Worm (Caenorhabditis elegans) whole organism, young adult: Measurements from ENCODE around the gene B0252.3.

ENCODE experiments used
- B0035.1 ChIP-seq: sonication (generic microtip); optimal IDR thresholded peaks from 2 replicates; lab custom pipeline; 2016; ENCODE audit warnings: missing genetic modification characterization, mild to moderate bottlenecking, missing compliant biosample characterization, missing genotype, missing genetic modification reagents
- B0336.3 ChIP-seq: fragments of 200-800 bp; sonication (Bioruptor generic); IDR thresholded peaks from 2 replicates; pipeline ENCODE4 v1.3.6; 2022; ENCODE audit warnings: missing genetic modification characterization, missing compliant biosample characterization
- D2030.7 ChIP-seq: fragments of 200-800 bp; sonication (Bioruptor generic); IDR thresholded peaks from 2 replicates; pipeline ENCODE4 v1.3.6; 2022; ENCODE audit warnings: missing genetic modification reagents, missing genetic modification characterization, missing compliant biosample characterization
- F22D6.2 ChIP-seq: sonication (generic microtip); optimal IDR thresholded peaks from 2 replicates; lab custom pipeline; 2016; ENCODE audit warnings: mild to moderate bottlenecking, missing genetic modification characterization, missing compliant biosample characterization
- F23B12.7 ChIP-seq: sonication (generic microtip); optimal IDR thresholded peaks from 2 replicates; lab custom pipeline; 2017; ENCODE audit warnings: missing genetic modification characterization, mild to moderate bottlenecking, missing compliant biosample characterization, antibody characterized with exemption, moderate library complexity; ENCODE audit not compliant: insufficient read depth
- F33H1.4 ChIP-seq: fragments of 200-800 bp; sonication (Bioruptor generic); IDR thresholded peaks from 2 replicates; pipeline ENCODE4 v1.3.6; 2022; ENCODE audit warnings: missing genetic modification reagents, missing genetic modification characterization, missing compliant biosample characterization
- F52B5.7 ChIP-seq: sonication (generic microtip); optimal IDR thresholded peaks from 2 replicates; lab custom pipeline; 2016; ENCODE audit warnings: mild to moderate bottlenecking, missing genetic modification characterization, missing compliant biosample characterization
- T07F8.4 ChIP-seq: sonication (generic microtip); optimal IDR thresholded peaks from 2 replicates; lab custom pipeline; 2016; ENCODE audit warnings: mild to moderate bottlenecking, missing genetic modification characterization, moderate library complexity, missing compliant biosample characterization
- Y53F4B.3 ChIP-seq: fragments of 200-800 bp; sonication (Bioruptor generic); IDR thresholded peaks from 2 replicates; pipeline ENCODE4 v1.3.6; 2022; ENCODE audit warnings: missing genetic modification reagents, missing genetic modification characterization, missing compliant biosample characterization
- ama-1 ChIP-seq, 3 experiments: fragments of 150-350 bp in 1 of 3; sonication (generic microtip) in 2 of 3; optimal IDR thresholded peaks; 2 replicates each; lab custom pipeline; 2014 to 2018; ENCODE audit warnings: missing biosample characterization in 2 of 3, missing genetic modification characterization in 2 of 3, missing genetic modification reagents in 2 of 3
- aptf-3 ChIP-seq: fragments of 200-800 bp; sonication (Bioruptor generic); IDR thresholded peaks from 2 replicates; pipeline ENCODE4 v1.3.6; 2022; ENCODE audit warnings: missing genetic modification characterization, missing compliant biosample characterization
- atf-7 ChIP-seq: sonication (generic microtip); optimal IDR thresholded peaks from 2 replicates; lab custom pipeline; 2017; ENCODE audit warnings: mild to moderate bottlenecking, missing genetic modification characterization, missing compliant biosample characterization
- athp-1 ChIP-seq: sonication (generic microtip); optimal IDR thresholded peaks from 2 replicates; lab custom pipeline; 2017; ENCODE audit warnings: mild to moderate bottlenecking, missing genetic modification characterization, missing compliant biosample characterization
- attf-6 ChIP-seq: fragments of 200-800 bp; sonication (Bioruptor generic); IDR thresholded peaks from 2 replicates; pipeline ENCODE4 v1.3.6; 2022; ENCODE audit warnings: missing genetic modification reagents, missing genetic modification characterization, missing compliant biosample characterization
- cebp-1 ChIP-seq, 2 experiments: fragments of 200-800 bp in 1 of 2; sonication (Bioruptor generic) in 1 of 2; sonication (generic microtip) in 1 of 2; IDR thresholded peaks in 1 of 2; optimal IDR thresholded peaks in 1 of 2; 2 replicates each; pipeline versions ENCODE4 v1.3.6 to Lab custom; 2017 to 2022; ENCODE audit warnings: missing compliant biosample characterization in 2 of 2, missing genetic modification characterization in 2 of 2, mild to moderate bottlenecking in 1 of 2, missing genetic modification reagents in 1 of 2, moderate library complexity in 1 of 2
- ceh-40 ChIP-seq: fragments of 200-800 bp; sonication (Bioruptor generic); IDR thresholded peaks from 2 replicates; pipeline ENCODE4 v1.3.6; 2022; ENCODE audit warnings: missing genetic modification characterization, missing compliant biosample characterization
- die-1 ChIP-seq: sonication (generic microtip); optimal IDR thresholded peaks from 2 replicates; lab custom pipeline; 2016; ENCODE audit warnings: missing genotype, mild to moderate bottlenecking, missing genetic modification characterization, missing compliant biosample characterization
- dpl-1 ChIP-seq: fragments of 150-350 bp; optimal IDR thresholded peaks from 2 replicates; lab custom pipeline; 2014; ENCODE audit warnings: missing biosample characterization, missing genetic modification reagents, missing genetic modification characterization
- efl-1 ChIP-seq: fragments of 150-350 bp; optimal IDR thresholded peaks from 2 replicates; lab custom pipeline; 2014; ENCODE audit warnings: missing biosample characterization, missing genetic modification reagents, missing genetic modification characterization
- fkh-3 ChIP-seq: sonication (generic microtip); optimal IDR thresholded peaks from 2 replicates; lab custom pipeline; 2016; ENCODE audit warnings: mild to moderate bottlenecking, missing genetic modification characterization, missing compliant biosample characterization
- him-1 ChIP-seq: sonication (generic microtip); optimal IDR thresholded peaks from 2 replicates; lab custom pipeline; 2016; ENCODE audit warnings: missing genotype, missing genetic modification reagents, missing genetic modification characterization, missing compliant biosample characterization
- hmg-20 ChIP-seq: fragments of 200-800 bp; sonication (Bioruptor generic); IDR thresholded peaks from 2 replicates; pipeline ENCODE4 v1.3.6; 2022; ENCODE audit warnings: missing genetic modification reagents, missing genetic modification characterization, missing compliant biosample characterization
- hrde-1 ChIP-seq: sonication (generic microtip); optimal IDR thresholded peaks from 2 replicates; lab custom pipeline; 2016; ENCODE audit warnings: missing genetic modification characterization, mild to moderate bottlenecking, missing compliant biosample characterization, moderate library complexity, missing genotype, missing genetic modification reagents, borderline replicate concordance
- lin-26 ChIP-seq: fragments of 200-800 bp; sonication (Bioruptor generic); IDR thresholded peaks from 2 replicates; pipeline ENCODE4 v1.3.6; 2022; ENCODE audit warnings: missing genetic modification reagents, missing genetic modification characterization, missing compliant biosample characterization
- lir-1 ChIP-seq: fragments of 200-800 bp; sonication (Bioruptor generic); conservative IDR thresholded peaks from 2 replicates; pipeline ENCODE4 v1.3.6; 2022; ENCODE audit warnings: missing genetic modification reagents, missing genetic modification characterization, missing compliant biosample characterization
- lsl-1 ChIP-seq: fragments of 200-800 bp; sonication (Bioruptor generic); optimal IDR thresholded peaks from 2 replicates; lab custom pipeline; 2018; ENCODE audit warnings: mild to moderate bottlenecking, missing genetic modification characterization, moderate library complexity, missing compliant biosample characterization
- madf-10 ChIP-seq: sonication (generic microtip); optimal IDR thresholded peaks from 2 replicates; lab custom pipeline; 2016; ENCODE audit warnings: mild to moderate bottlenecking, missing genetic modification characterization, missing compliant biosample characterization
- madf-6 ChIP-seq: fragments of 200-800 bp; sonication (Bioruptor generic); IDR thresholded peaks from 2 replicates; pipeline ENCODE4 v1.3.6; 2022; ENCODE audit warnings: missing genetic modification reagents, missing genetic modification characterization, missing compliant biosample characterization
- madf-8 ChIP-seq: fragments of 200-800 bp; sonication (Bioruptor generic); conservative IDR thresholded peaks from 2 replicates; pipeline ENCODE4 v1.3.6; 2022; ENCODE audit warnings: missing genetic modification reagents, missing genetic modification characterization, missing compliant biosample characterization
- mel-28 ChIP-seq: sonication (generic microtip); optimal IDR thresholded peaks from 2 replicates; lab custom pipeline; 2016; ENCODE audit warnings: borderline replicate concordance, mild to moderate bottlenecking, missing genetic modification characterization, missing compliant biosample characterization
- nfya-2 ChIP-seq: fragments of 200-800 bp; sonication (Bioruptor generic); IDR thresholded peaks from 2 replicates; pipeline ENCODE4 v1.3.6; 2022; ENCODE audit warnings: missing genetic modification reagents, missing genetic modification characterization, missing compliant biosample characterization
- nhr-179 ChIP-seq: sonication (generic microtip); optimal IDR thresholded peaks from 2 replicates; lab custom pipeline; 2016; ENCODE audit warnings: mild to moderate bottlenecking, missing genetic modification characterization, missing compliant biosample characterization
- nhr-27 ChIP-seq: fragments of 200-800 bp; sonication (Bioruptor generic); optimal IDR thresholded peaks from 2 replicates; lab custom pipeline; 2018; ENCODE audit warnings: mild to moderate bottlenecking, missing genetic modification characterization, moderate library complexity, missing compliant biosample characterization
- nhr-80 ChIP-seq: sonication (generic microtip); optimal IDR thresholded peaks from 2 replicates; lab custom pipeline; 2016; ENCODE audit warnings: missing genetic modification characterization, missing compliant biosample characterization
- snpc-4 ChIP-seq, 5 experiments: fragments of 150-350 bp in 1 of 5; sonication (generic microtip) in 4 of 5; optimal IDR thresholded peaks; 2 replicates each; lab custom pipeline; 2014 to 2018; ENCODE audit warnings: missing genetic modification characterization in 5 of 5, missing biosample characterization in 3 of 5, antibody characterized with exemption in 2 of 5, mild to moderate bottlenecking in 2 of 5, missing compliant biosample characterization in 2 of 5, missing genotype in 2 of 5, moderate library complexity in 2 of 5, missing genetic modification reagents in 1 of 5
- zim-3 ChIP-seq: sonication (generic microtip); optimal IDR thresholded peaks from 2 replicates; lab custom pipeline; 2017; ENCODE audit warnings: mild to moderate bottlenecking, missing genetic modification characterization, moderate library complexity, missing compliant biosample characterization
- ztf-28 ChIP-seq: fragments of 200-800 bp; sonication (Bioruptor generic); IDR thresholded peaks from 2 replicates; pipeline ENCODE4 v1.3.6; 2022; ENCODE audit warnings: missing genetic modification reagents, missing genetic modification characterization, missing compliant biosample characterization

B0252.3 gene

DNA sequence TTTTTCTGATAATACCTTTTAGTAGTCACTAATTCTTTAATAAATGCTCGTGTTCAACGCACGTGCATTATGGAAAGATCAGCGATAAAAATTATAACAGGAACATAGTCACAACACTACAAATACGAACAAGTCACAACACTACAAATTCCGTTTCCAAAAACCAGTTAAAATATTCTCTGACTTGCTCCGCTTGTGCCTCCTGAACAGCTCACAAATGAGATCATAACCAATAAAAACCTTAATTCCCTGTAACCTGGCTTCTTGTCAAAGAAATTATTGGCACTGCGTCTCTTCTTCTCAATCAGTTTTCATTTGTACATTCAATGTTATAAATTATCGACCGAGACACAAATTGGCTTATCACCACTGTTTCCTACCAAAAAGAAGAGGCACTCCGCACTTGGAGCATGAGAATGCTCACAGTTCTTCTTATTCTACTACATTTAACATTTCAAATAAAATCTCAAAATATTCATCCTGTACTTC is 11.8 kb upstream of the B0252.3 start, which contains the start of gene B0252.1:
TSS of gene B0252.1 (plus strand) at position 318 of the 489 bp plus-strand sequence.
- TF ChIP-seq D2030.7 (GFP tag; lab: Robert Waterston, UW) = no peak
- peak; percentile 77 for TF ChIP-seq nhr-80 (tag; lab: Kevin White, UChicago)

DNA sequence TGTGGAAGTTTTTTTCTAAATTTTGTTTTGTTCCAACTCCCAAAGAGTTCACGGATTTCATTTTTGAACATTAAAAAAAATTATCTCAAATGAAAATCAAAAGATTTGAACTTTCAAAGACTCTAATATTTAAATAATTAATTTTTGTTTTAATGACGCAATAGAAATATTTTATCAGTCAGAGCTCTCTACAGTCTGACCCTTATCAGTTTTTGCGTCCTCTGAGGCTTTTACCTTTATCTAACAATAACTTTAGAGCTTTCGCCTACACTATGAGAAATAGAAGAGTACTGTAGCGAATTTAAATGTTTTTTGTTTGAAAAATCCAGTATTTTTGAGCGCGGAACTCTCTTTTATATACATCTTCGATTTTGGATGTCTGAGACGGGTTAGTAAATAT is 11.3 kb upstream of the B0252.3 start, which contains the start of gene B0252.5:
TSS of gene B0252.5 (minus strand) at position 17 of the 400 bp plus-strand sequence.
- no peak for TF ChIP-seq T07F8.4 (tag; lab: Kevin White, UChicago)

DNA sequence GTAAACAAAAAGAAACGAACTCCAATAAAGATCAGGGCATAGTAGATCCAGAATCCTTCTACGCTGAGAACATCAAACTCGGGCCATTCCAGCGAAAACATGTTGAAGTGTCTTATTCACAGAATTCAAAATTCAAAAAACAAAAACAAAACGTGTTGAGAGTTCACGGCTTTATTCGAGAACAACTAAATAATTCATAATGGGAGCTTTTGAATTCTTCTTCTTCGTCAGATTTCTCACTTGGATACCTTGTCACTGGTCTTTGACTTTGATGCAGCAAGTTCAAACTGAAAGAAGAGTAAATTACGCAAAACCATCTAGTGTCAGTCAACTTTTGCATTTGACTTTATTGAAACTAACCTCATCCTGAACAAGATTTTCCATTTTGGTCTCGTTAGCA is 10.2 kb upstream of the B0252.3 start, which contains the start of gene B0252.11:
TSS of gene B0252.11 (minus strand) at position 101 of the 400 bp plus-strand sequence.
- TF ChIP-seq ztf-28 (GFP tag; lab: Robert Waterston, UW) = no peak
- no peak for TF ChIP-seq F23B12.7 (tag; lab: Kevin White, UChicago)
- TF ChIP-seq hmg-20 = no peak
- TF ChIP-seq him-1 (tag; lab: Kevin White, UChicago) = no peak
- no peak for TF ChIP-seq die-1
- TF ChIP-seq nhr-80 (tag; lab: Kevin White, UChicago) = no peak
- no peak for TF ChIP-seq nhr-179 (tag; lab: Kevin White, UChicago)
- TF ChIP-seq snpc-4 (GFP tag; optimal IDR thresholded peaks at IDR 0.05; lab: Kevin White, UChicago) = no peak
- TF ChIP-seq snpc-4 (tag; optimal IDR thresholded peaks at IDR 0.05; lab: Kevin White, UChicago) = no peak
- TF ChIP-seq lsl-1 (GFP tag; lab: Kevin White, UChicago) = no peak
- no peak for TF ChIP-seq lin-26 (GFP tag; lab: Robert Waterston, UW)
- TF ChIP-seq F22D6.2 (tag; lab: Kevin White, UChicago) = no peak
- TF ChIP-seq aptf-3 = no peak
- TF ChIP-seq ama-1 (optimal IDR thresholded peaks at IDR 0.05; lab: Kevin White, UChicago) = no peak
- TF ChIP-seq ama-1 (GFP tag; optimal IDR thresholded peaks at IDR 0.05; lab: Kevin White, UChicago) = no peak
- TF ChIP-seq efl-1 = no peak
- TF ChIP-seq fkh-3 = no peak
- TF ChIP-seq ceh-40 = no peak
- no peak for TF ChIP-seq lir-1 (GFP tag; lab: Robert Waterston, UW)
- no peak for TF ChIP-seq cebp-1 (GFP tag; IDR thresholded peaks at IDR 0.05; lab: Robert Waterston, UW)
- TF ChIP-seq cebp-1 (tag; optimal IDR thresholded peaks at IDR 0.05; lab: Kevin White, UChicago) = no peak
- no peak for TF ChIP-seq B0336.3 (GFP tag; lab: Robert Waterston, UW)
- TF ChIP-seq D2030.7 (GFP tag; lab: Robert Waterston, UW) = no peak
- TF ChIP-seq, all 124 proteins: peak for 0

DNA sequence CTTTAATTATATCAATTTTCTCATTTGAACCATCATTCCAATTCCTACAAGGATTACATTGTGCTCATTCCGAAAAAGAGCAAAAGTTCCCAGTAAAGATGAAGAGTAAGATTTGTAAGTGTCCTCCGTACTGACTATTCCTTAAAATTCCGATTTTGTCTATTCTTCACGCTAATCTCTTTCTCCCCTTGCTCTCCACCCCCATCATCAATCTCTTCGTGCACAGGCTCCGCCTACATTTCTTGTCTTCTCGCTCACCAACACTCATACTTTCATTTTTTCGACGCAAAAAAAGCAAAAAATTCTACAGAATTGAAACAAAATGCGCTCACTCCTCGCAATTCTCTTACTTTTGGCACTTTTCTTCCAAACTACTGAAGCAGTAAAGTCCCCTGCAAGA is 8.3 kb upstream of the B0252.3 start, which contains the start of gene B0252.8:
TSS of gene B0252.8 (plus strand) at position 292 of the 400 bp plus-strand sequence.
- TF ChIP-seq nfya-2 (GFP tag; lab: Robert Waterston, UW) (no peak), nhr-27 (tag; lab: Kevin White, UChicago) (no peak), him-1 (tag; lab: Kevin White, UChicago) (no peak), madf-8 (no peak), madf-10 (no peak), B0035.1 (no peak), athp-1 (tag; lab: Kevin White, UChicago) (no peak), hrde-1 (no peak), F33H1.4 (GFP tag; lab: Robert Waterston, UW) (no peak), attf-6 (GFP tag; lab: Robert Waterston, UW) (no peak), dpl-1 (GFP tag; lab: Kevin White, UChicago) (no peak), atf-7 (tag; lab: Kevin White, UChicago) (no peak), zim-3 (no peak), mel-28 (no peak), F52B5.7 (no peak), madf-6 (GFP tag; lab: Robert Waterston, UW) (no peak), Y53F4B.3 (GFP tag; lab: Robert Waterston, UW) (no peak)
